Fruit fly (Drosophila melanogaster) whole organism: ENCODE measurements around the gene CG8563.

ENCODE experiments used
- CG8478 ChIP-seq: fragments of >200 bp; optimal IDR thresholded peaks from 2 replicates; lab custom pipeline; 2018; ENCODE audit warnings: inconsistent platforms
- Dll ChIP-seq: fragments of >200 bp; optimal IDR thresholded peaks from 2 replicates; lab custom pipeline; 2017
- EcR ChIP-seq, 2 experiments: fragments of >200 bp; optimal IDR thresholded peaks; 2 replicates each; lab custom pipeline; 2017; ENCODE audit warnings: missing biosample characterization in 2 of 2, missing genetic modification characterization in 2 of 2, missing genetic modification reagents in 2 of 2
- pan ChIP-seq: fragments of >200 bp; optimal IDR thresholded peaks from 2 replicates; lab custom pipeline; 2017
- psq ChIP-seq: fragments of >200 bp; optimal IDR thresholded peaks from 2 replicates; lab custom pipeline; 2017
- usp ChIP-seq: fragments of >200 bp; optimal IDR thresholded peaks from 2 replicates; lab custom pipeline; 2017; ENCODE audit warnings: missing biosample characterization, missing genetic modification characterization, mixed read lengths

dm6 chr3L:7376830-7377229 lies 13.7 kb upstream of the CG8563 start:
- TF ChIP-seq CG8478 (lab: Kevin White, UChicago) (no peak), pan (no peak), psq (lab: Kevin White, UChicago) (no peak), Dll (lab: Kevin White, UChicago) (no peak), EcR (GFP tag; optimal IDR thresholded peaks at IDR 0.05; lab: Kevin White, UChicago) (no peak), usp (GFP tag; lab: Kevin White, UChicago) (no peak)
